Worm (Caenorhabditis elegans): ENCODE results near the gene C01G10.17.

C01G10.17 gene

ce11 chrV:15055873-15056272 lies 34.7 kb upstream of the C01G10.17 start, which contains the start of gene C25D7.16:
Gene C25D7.16 (plus strand): TSS chrV:15056173.
- peak; percentile 49 for TF ChIP-seq aha-1 (tag)
- TF ChIP-seq fos-1 (tag; optimal IDR thresholded peaks at IDR 0.05) = no peak

ce11 chrV:15056346-15056839 lies 34.2 kb upstream of the C01G10.17 start:
- TF ChIP-seq hlh-11 (tag; optimal IDR thresholded peaks at IDR 0.05) (no peak), egl-43 (GFP tag; IDR thresholded peaks at IDR 0.05) (0 out of 2 replicates have a peak, but pooled peaks have one; percentile 24), lin-13 (GFP tag; optimal IDR thresholded peaks at IDR 0.05) (no peak), zag-1 (tag; optimal IDR thresholded peaks at IDR 0.05) (no peak), ceh-44 (GFP tag; IDR thresholded peaks at IDR 0.05) (no peak)

- TF ChIP-seq F26F4.8 (GFP tag; conservative IDR thresholded peaks at IDR 0.05) (no peak), R02D3.7 (tag; optimal IDR thresholded peaks at IDR 0.05) (no peak), aha-1 (tag) (peak; percentile 92)
Observed at ce11 chrV:15057724-15058123, 32.8 kb upstream of the C01G10.17 start.

- TF ChIP-seq aly-2 (tag; optimal IDR thresholded peaks at IDR 0.05) = no peak
- no peak for TF ChIP-seq cey-2 (tag; optimal IDR thresholded peaks at IDR 0.05; ENCODE audit: borderline replicate concordance, insufficient read depth)
- peak in 1 of 2 experiments; percentile 98 for TF ChIP-seq unc-62 (GFP tag; optimal IDR thresholded peaks at IDR 0.05 in 1 of 2)
- no peak for TF ChIP-seq unc-62 (tag; optimal IDR thresholded peaks at IDR 0.05)
Observed at ce11 chrV:15058423-15058822, 32.1 kb upstream of the C01G10.17 start.

DNA sequence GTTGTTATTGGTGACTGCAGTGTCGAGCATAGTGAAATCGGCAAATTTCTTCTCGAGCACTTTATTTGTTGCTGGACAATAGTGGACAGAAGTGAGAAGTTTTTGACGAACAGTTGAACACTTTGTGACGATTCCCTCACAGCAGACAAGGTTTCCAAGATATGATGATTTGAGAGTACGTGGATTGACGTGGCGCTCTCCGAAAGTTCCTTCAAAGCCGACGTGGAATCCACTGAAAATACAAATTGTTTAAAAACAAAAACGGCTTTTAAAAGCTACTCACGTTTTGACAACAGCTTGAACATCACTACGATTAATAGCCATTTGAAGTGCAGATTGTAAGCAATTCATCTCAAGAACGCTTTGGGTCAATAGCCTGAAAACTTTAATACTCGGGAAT lies 31.6 kb upstream of the C01G10.17 start:
- TF ChIP-seq hlh-11 (tag; optimal IDR thresholded peaks at IDR 0.05) (no peak), nhr-237 (tag; optimal IDR thresholded peaks at IDR 0.05) (no peak), dve-1 (tag; optimal IDR thresholded peaks at IDR 0.05; ENCODE audit: insufficient read depth) (no peak), ceh-62 (tag; optimal IDR thresholded peaks at IDR 0.05) (no peak), nhr-28 (tag; optimal IDR thresholded peaks at IDR 0.05) (no peak), daf-16 (GFP tag; optimal IDR thresholded peaks at IDR 0.05) (no peak), daf-16 (tag; optimal IDR thresholded peaks at IDR 0.05) (no peak), D1046.2 (GFP tag; IDR thresholded peaks at IDR 0.05) (no peak), jun-1 (tag; optimal IDR thresholded peaks at IDR 0.05) (no peak), mes-2 (tag; optimal IDR thresholded peaks at IDR 0.05; ENCODE audit: poor library complexity, severe bottlenecking) (no peak), arid-1 (GFP tag; conservative IDR thresholded peaks at IDR 0.05) (no peak), dmd-6 (GFP tag; IDR thresholded peaks at IDR 0.05) (no peak), lsy-2 (tag; optimal IDR thresholded peaks at IDR 0.05) (no peak), ctbp-1 (GFP tag; IDR thresholded peaks at IDR 0.05) (no peak), dmd-8 (GFP tag; IDR thresholded peaks at IDR 0.05) (no peak), pqm-1 (tag; optimal IDR thresholded peaks at IDR 0.05) (no peak)

DNA sequence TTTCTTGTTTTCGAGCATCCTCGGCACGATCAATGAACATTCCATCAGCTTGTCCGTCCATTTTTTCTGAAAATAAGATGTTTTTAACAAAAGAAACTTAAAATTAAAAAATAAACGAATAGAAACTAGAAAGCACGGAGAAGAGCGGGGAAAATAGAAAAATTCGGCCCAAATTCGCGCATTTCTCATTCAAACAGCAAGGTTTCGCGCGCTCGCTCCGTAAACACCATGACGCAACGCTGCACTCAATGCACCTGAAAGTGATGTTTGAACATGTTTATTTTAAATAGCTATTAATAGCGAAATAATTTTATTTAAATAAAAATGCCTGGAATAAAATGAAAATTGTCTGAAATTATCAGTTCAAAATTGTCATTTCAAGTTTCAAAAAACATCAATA lies 31.0 kb upstream of the C01G10.17 start, which contains the start of the genes mcm-3 and C25D7.15:
TSS of gene mcm-3 (minus strand) at position 66 of the 400 bp plus-strand sequence.
TSS of gene C25D7.15 (plus strand) at position 275 of the 400 bp plus-strand sequence.
- TF ChIP-seq dpl-1 (GFP tag; optimal IDR thresholded peaks at IDR 0.05) = peak; percentile 85
- TF ChIP-seq mes-2 (tag; optimal IDR thresholded peaks at IDR 0.05; ENCODE audit: poor library complexity, severe bottlenecking) = peak; percentile 64
- TF ChIP-seq vab-7 (GFP tag; IDR thresholded peaks at IDR 0.05) = no peak
- peak; percentile 25 for TF ChIP-seq unc-130 (GFP tag; optimal IDR thresholded peaks at IDR 0.05)
- TF ChIP-seq ceh-82 (tag; optimal IDR thresholded peaks at IDR 0.05) = no peak
- TF ChIP-seq hlh-11 (tag; optimal IDR thresholded peaks at IDR 0.05) = peak; percentile 5
- no peak for TF ChIP-seq mdt-29 (GFP tag; IDR thresholded peaks at IDR 0.05)
- peak; percentile 79 for TF ChIP-seq nhr-6 (tag; optimal IDR thresholded peaks at IDR 0.05)
- TF ChIP-seq unc-62 (GFP tag; optimal IDR thresholded peaks at IDR 0.05 in 1 of 2) = no peak
- TF ChIP-seq unc-62 (tag; optimal IDR thresholded peaks at IDR 0.05) = no peak
- no peak for TF ChIP-seq F44E2.7 (GFP tag; IDR thresholded peaks at IDR 0.05)
- no peak for TF ChIP-seq sdz-12 (GFP tag; optimal IDR thresholded peaks at IDR 0.05)
- TF ChIP-seq daf-16 (GFP tag; optimal IDR thresholded peaks at IDR 0.05) = no peak
- peak; percentile 70 for TF ChIP-seq daf-16 (tag; optimal IDR thresholded peaks at IDR 0.05)
- peak; percentile 12 for TF ChIP-seq nhr-48 (tag; optimal IDR thresholded peaks at IDR 0.05)
- TF ChIP-seq lin-38 (GFP tag; IDR thresholded peaks at IDR 0.05) = peak; percentile 66
